Worm (Caenorhabditis elegans) whole organism, young adult: Measurements from ENCODE around the gene srd-45.

Experiments used
- F49E8.2 ChIP-seq: sonication (generic microtip); optimal IDR thresholded peaks from 3 replicates; lab custom pipeline; 2017; ENCODE audit warnings: missing genetic modification characterization, mild to moderate bottlenecking, missing compliant biosample characterization, antibody characterized with exemption, moderate library complexity; ENCODE audit not compliant: insufficient read depth
- T07F8.4 ChIP-seq: sonication (generic microtip); optimal IDR thresholded peaks from 2 replicates; lab custom pipeline; 2016; ENCODE audit warnings: mild to moderate bottlenecking, missing genetic modification characterization, moderate library complexity, missing compliant biosample characterization
- Y53F4B.3 ChIP-seq: fragments of 200-800 bp; sonication (Bioruptor generic); IDR thresholded peaks from 2 replicates; pipeline ENCODE4 v1.3.6; 2022; ENCODE audit warnings: missing genetic modification reagents, missing genetic modification characterization, missing compliant biosample characterization
- ccch-3 ChIP-seq: fragments of 200-800 bp; sonication (Bioruptor generic); optimal IDR thresholded peaks from 2 replicates; lab custom pipeline; 2018; ENCODE audit warnings: mild to moderate bottlenecking, missing genetic modification characterization, missing compliant biosample characterization
- ceh-100 ChIP-seq: fragments of 200-800 bp; sonication (Bioruptor generic); IDR thresholded peaks from 2 replicates; pipeline ENCODE4 v1.3.6; 2022; ENCODE audit warnings: missing genetic modification reagents, missing genetic modification characterization, missing compliant biosample characterization
- dpl-1 ChIP-seq: fragments of 150-350 bp; optimal IDR thresholded peaks from 2 replicates; lab custom pipeline; 2014; ENCODE audit warnings: missing biosample characterization, missing genetic modification reagents, missing genetic modification characterization
- egl-44 ChIP-seq: fragments of 200-800 bp; sonication (Bioruptor generic); IDR thresholded peaks from 2 replicates; pipeline ENCODE4 v1.3.6; 2022; ENCODE audit warnings: missing genetic modification reagents, missing genetic modification characterization, missing compliant biosample characterization
- ets-4 ChIP-seq: fragments of 200-800 bp; sonication (Bioruptor generic); optimal IDR thresholded peaks from 2 replicates; lab custom pipeline; 2018; ENCODE audit warnings: mild to moderate bottlenecking, missing genetic modification characterization, missing compliant biosample characterization
- hmg-20 ChIP-seq: fragments of 200-800 bp; sonication (Bioruptor generic); IDR thresholded peaks from 2 replicates; pipeline ENCODE4 v1.3.6; 2022; ENCODE audit warnings: missing genetic modification reagents, missing genetic modification characterization, missing compliant biosample characterization
- lin-54 ChIP-seq: fragments of 200-800 bp; sonication (Bioruptor generic); optimal IDR thresholded peaks from 2 replicates; lab custom pipeline; 2018; ENCODE audit warnings: mild to moderate bottlenecking, missing genetic modification characterization, missing compliant biosample characterization
- pha-4 ChIP-seq: fragments of 150-350 bp; sonication (generic microtip); optimal IDR thresholded peaks from 2 replicates; lab custom pipeline; 2014; ENCODE audit warnings: missing biosample characterization, missing genetic modification reagents, missing genetic modification characterization
- sptf-2 ChIP-seq: fragments of 200-800 bp; sonication (Bioruptor generic); optimal IDR thresholded peaks from 2 replicates; lab custom pipeline; 2018; ENCODE audit warnings: mild to moderate bottlenecking, missing genetic modification characterization, missing compliant biosample characterization
- tbp1 ChIP-seq: fragments of 200-800 bp; sonication (Bioruptor generic); optimal IDR thresholded peaks from 2 replicates; lab custom pipeline; 2018; ENCODE audit warnings: mild to moderate bottlenecking, missing genetic modification characterization, missing compliant biosample characterization
- ztf-3 ChIP-seq: fragments of 200-800 bp; sonication (Bioruptor generic); optimal IDR thresholded peaks from 2 replicates; lab custom pipeline; 2018; ENCODE audit warnings: mild to moderate bottlenecking, missing genetic modification characterization, missing compliant biosample characterization

DNA sequence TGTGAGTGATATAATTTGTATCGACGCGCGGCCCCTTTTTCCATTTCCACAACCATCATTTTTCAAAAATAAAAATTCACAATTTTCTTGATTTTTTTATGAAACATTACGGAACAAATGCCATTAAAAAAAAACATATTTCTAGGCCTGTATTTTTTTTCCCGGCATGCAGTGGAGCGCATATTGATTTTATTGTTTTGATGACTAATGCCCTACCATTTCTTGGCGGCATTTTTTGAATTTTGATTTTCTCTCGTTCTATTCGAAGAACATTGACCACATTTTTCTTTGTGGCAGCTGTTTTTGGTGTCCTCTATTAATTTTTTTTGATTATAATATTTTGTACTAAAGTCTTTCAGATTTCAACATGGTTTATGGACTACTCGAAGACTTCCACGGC, 30.5 kb upstream of the srd-45 start, which contains the start of gene W06D11.3:
- no peak for TF ChIP-seq dpl-1 (GFP tag; lab: Kevin White, UChicago)
- no peak for TF ChIP-seq ccch-3 (GFP tag; lab: Kevin White, UChicago)
- TF ChIP-seq ets-4 (GFP tag; lab: Kevin White, UChicago): no peak
- no peak for TF ChIP-seq pha-4 (tag; lab: Kevin White, UChicago)
- TF ChIP-seq tbp1 (GFP tag; lab: Kevin White, UChicago): no peak
- TF ChIP-seq egl-44 (GFP tag; lab: Robert Waterston, UW): no peak
- TF ChIP-seq T07F8.4 (tag; lab: Kevin White, UChicago): no peak
- TF ChIP-seq Y53F4B.3 (GFP tag; lab: Robert Waterston, UW): no peak
- no peak for TF ChIP-seq lin-54 (GFP tag; lab: Kevin White, UChicago)
- no peak for TF ChIP-seq F49E8.2 (tag; lab: Kevin White, UChicago)
- no peak for TF ChIP-seq ceh-100 (GFP tag; lab: Robert Waterston, UW)
- TF ChIP-seq ztf-3 (GFP tag; lab: Kevin White, UChicago): no peak
- TF ChIP-seq hmg-20 (GFP tag; lab: Robert Waterston, UW): no peak
- no peak for TF ChIP-seq sptf-2
